Worm (Caenorhabditis elegans) whole organism, L1 larva: ENCODE results near the gene atf-4.

Experiments used
- C16A3.4 ChIP-seq: fragments of 150-350 bp; optimal IDR thresholded peaks from 2 replicates; lab custom pipeline; 2014; ENCODE audit warnings: missing biosample characterization, missing genetic modification characterization
- C34B4.2 ChIP-seq: sonication (generic microtip); optimal IDR thresholded peaks from 2 replicates; lab custom pipeline; 2017; ENCODE audit warnings: mild to moderate bottlenecking, missing genetic modification characterization, missing compliant biosample characterization
- Y116A8C.19 ChIP-seq: sonication (generic microtip); optimal IDR thresholded peaks from 2 replicates; lab custom pipeline; 2016; ENCODE audit warnings: missing compliant biosample characterization, missing genetic modification characterization, borderline replicate concordance
- aha-1 ChIP-seq: fragments of 150-350 bp; optimal IDR thresholded peaks from 2 replicates; lab custom pipeline; 2014; ENCODE audit warnings: missing biosample characterization, missing genetic modification characterization
- alr-1 ChIP-seq: fragments of 200-800 bp; sonication (Bioruptor generic); optimal IDR thresholded peaks from 2 replicates; lab custom pipeline; 2018; ENCODE audit warnings: borderline replicate concordance, mild to moderate bottlenecking, missing genetic modification characterization, missing compliant biosample characterization
- aly-2 ChIP-seq: fragments of 150-350 bp; optimal IDR thresholded peaks from 2 replicates; lab custom pipeline; 2014; ENCODE audit warnings: missing biosample characterization, missing genetic modification characterization
- blmp-1 ChIP-seq: fragments of 150-350 bp; optimal IDR thresholded peaks from 2 replicates; lab custom pipeline; 2014; ENCODE audit warnings: missing biosample characterization, missing genetic modification characterization
- ceh-63 ChIP-seq: fragments of 200-800 bp; sonication (Bioruptor generic); optimal IDR thresholded peaks from 2 replicates; lab custom pipeline; 2018; ENCODE audit warnings: mild to moderate bottlenecking, missing genetic modification characterization, missing compliant biosample characterization
- ceh-8 ChIP-seq: fragments of 200-800 bp; sonication (Bioruptor generic); optimal IDR thresholded peaks from 2 replicates; lab custom pipeline; 2018; ENCODE audit warnings: mild to moderate bottlenecking, missing genetic modification characterization, moderate library complexity, missing compliant biosample characterization
- ceh-82 ChIP-seq, 3 experiments: fragments of 150-350 bp in 1 of 3; sonication (generic microtip) in 2 of 3; optimal IDR thresholded peaks; 2 replicates each; lab custom pipeline; 2014 to 2017; ENCODE audit warnings: missing biosample characterization in 3 of 3, missing genetic modification characterization in 3 of 3
- ceh-88 ChIP-seq: fragments of 200-800 bp; sonication (Bioruptor generic); IDR thresholded peaks from 2 replicates; pipeline ENCODE4 v1.3.6; 2022; ENCODE audit warnings: missing genetic modification characterization, missing compliant biosample characterization
- ceh-90 ChIP-seq: sonication (generic microtip); optimal IDR thresholded peaks from 2 replicates; lab custom pipeline; 2016; ENCODE audit warnings: missing genetic modification characterization, missing compliant biosample characterization
- ces-1 ChIP-seq: fragments of 150-350 bp; optimal IDR thresholded peaks from 2 replicates; lab custom pipeline; 2014; ENCODE audit warnings: missing biosample characterization, missing genetic modification reagents, missing genetic modification characterization
- efl-1 ChIP-seq, 4 experiments: fragments of 150-350 bp; optimal IDR thresholded peaks in 3 of 4; peaks in 1 of 4; 1 replicate in 1 of 4; 2 replicates in 3 of 4; lab custom pipeline; 2014; ENCODE audit warnings: missing biosample characterization in 2 of 4, missing genetic modification characterization in 2 of 4, missing genetic modification reagents in 2 of 4
- egl-13 ChIP-seq: sonication (generic microtip); optimal IDR thresholded peaks from 2 replicates; lab custom pipeline; 2016; ENCODE audit warnings: missing genotype, missing genetic modification reagents, missing genetic modification characterization, missing compliant biosample characterization
- elt-3 ChIP-seq, 6 experiments: fragments of 150-350 bp in 1 of 6; sonication (generic microtip); optimal IDR thresholded peaks; 2 replicates each; lab custom pipeline; 2017 to 2018; ENCODE audit warnings: missing biosample characterization in 6 of 6, missing genetic modification characterization in 6 of 6, inconsistent platforms in 1 of 6
- ets-5 ChIP-seq: fragments of 200-800 bp; sonication (Bioruptor generic); IDR thresholded peaks from 2 replicates; pipeline ENCODE4 v1.3.6; 2022; ENCODE audit warnings: missing genetic modification characterization, missing compliant biosample characterization
- fkh-4 ChIP-seq: sonication (generic microtip); optimal IDR thresholded peaks from 2 replicates; lab custom pipeline; 2016; ENCODE audit warnings: missing compliant biosample characterization, missing genetic modification characterization, borderline replicate concordance
- grh-1 ChIP-seq: fragments of 200-800 bp; sonication (Bioruptor generic); IDR thresholded peaks from 2 replicates; pipeline ENCODE4 v1.3.6; 2022; ENCODE audit warnings: missing genetic modification reagents, missing genetic modification characterization, missing compliant biosample characterization
- hlh-4 ChIP-seq: sonication (generic microtip); optimal IDR thresholded peaks from 2 replicates; lab custom pipeline; 2016; ENCODE audit warnings: mild to moderate bottlenecking, missing genetic modification characterization, missing compliant biosample characterization
- irx-1 ChIP-seq: sonication (generic microtip); optimal IDR thresholded peaks from 2 replicates; lab custom pipeline; 2016; ENCODE audit warnings: missing genetic modification characterization, missing compliant biosample characterization
- jun-1 ChIP-seq: fragments of 150-350 bp; optimal IDR thresholded peaks from 2 replicates; lab custom pipeline; 2014; ENCODE audit warnings: missing biosample characterization, missing genetic modification reagents, missing genetic modification characterization
- lin-14 ChIP-seq: fragments of 200-800 bp; sonication (Bioruptor generic); optimal IDR thresholded peaks from 2 replicates; lab custom pipeline; 2018; ENCODE audit warnings: mild to moderate bottlenecking, missing genetic modification characterization, moderate library complexity, missing compliant biosample characterization
- lin-35 ChIP-seq, 2 experiments: fragments of 150-350 bp; optimal IDR thresholded peaks; 2 replicates each; lab custom pipeline; 2014; ENCODE audit warnings: missing biosample characterization in 2 of 2, missing genetic modification characterization in 2 of 2, missing genetic modification reagents in 2 of 2
- lin-39 ChIP-seq: fragments of 150-350 bp; optimal IDR thresholded peaks from 2 replicates; lab custom pipeline; 2014; ENCODE audit warnings: missing biosample characterization, missing genetic modification reagents, missing genetic modification characterization
- lsy-2 ChIP-seq, 2 experiments: fragments of 150-350 bp; optimal IDR thresholded peaks; 2 replicates each; lab custom pipeline; 2014; ENCODE audit warnings: missing biosample characterization in 2 of 2, missing genetic modification characterization in 2 of 2
- mab-9 ChIP-seq: fragments of 200-800 bp; sonication (Bioruptor generic); IDR thresholded peaks from 2 replicates; pipeline ENCODE4 v1.3.6; 2022; ENCODE audit warnings: missing genetic modification reagents, missing genetic modification characterization, missing compliant biosample characterization
- mdl-1 ChIP-seq, 2 experiments: fragments of 150-350 bp; optimal IDR thresholded peaks; 2 replicates each; lab custom pipeline; 2014 to 2017; ENCODE audit warnings: missing biosample characterization in 2 of 2, missing genetic modification characterization in 2 of 2, inconsistent platforms in 1 of 2
- nhr-11 ChIP-seq: fragments of 150-350 bp; optimal IDR thresholded peaks from 2 replicates; lab custom pipeline; 2014; ENCODE audit warnings: missing biosample characterization, missing genetic modification characterization
- nhr-12 ChIP-seq: sonication (generic microtip); optimal IDR thresholded peaks from 2 replicates; lab custom pipeline; 2017; ENCODE audit warnings: missing biosample characterization, missing genetic modification characterization
- nhr-19 ChIP-seq: fragments of 200-800 bp; sonication (Bioruptor generic); conservative IDR thresholded peaks from 2 replicates; pipeline ENCODE4 v1.3.6; 2022; ENCODE audit warnings: missing genetic modification characterization, missing compliant biosample characterization
- nhr-20 ChIP-seq: sonication (generic microtip); optimal IDR thresholded peaks from 2 replicates; lab custom pipeline; 2016; ENCODE audit warnings: mild to moderate bottlenecking, missing genetic modification characterization, missing compliant biosample characterization
- nhr-237 ChIP-seq: fragments of 150-350 bp; optimal IDR thresholded peaks from 2 replicates; lab custom pipeline; 2014; ENCODE audit warnings: missing biosample characterization, missing genetic modification characterization
- nhr-47 ChIP-seq: sonication (generic microtip); optimal IDR thresholded peaks from 2 replicates; lab custom pipeline; 2016; ENCODE audit warnings: mild to moderate bottlenecking, missing genetic modification characterization, moderate library complexity, missing compliant biosample characterization
- nhr-71 ChIP-seq: sonication (generic microtip); optimal IDR thresholded peaks from 2 replicates; lab custom pipeline; 2016; ENCODE audit warnings: mild to moderate bottlenecking, missing genetic modification characterization, moderate library complexity, missing compliant biosample characterization
- nhr-84 ChIP-seq: sonication (generic microtip); optimal IDR thresholded peaks from 2 replicates; lab custom pipeline; 2017; ENCODE audit warnings: missing biosample characterization, missing genetic modification characterization
- nhr-85 ChIP-seq: sonication (generic microtip); peaks from one replicate; lab custom pipeline; 2016; ENCODE audit warnings: missing genetic modification characterization, inconsistent platforms, missing compliant biosample characterization
- pag-3 ChIP-seq: sonication (generic microtip); optimal IDR thresholded peaks from 2 replicates; lab custom pipeline; 2017; ENCODE audit warnings: missing genetic modification characterization, mild to moderate bottlenecking, missing compliant biosample characterization, antibody characterized with exemption, borderline replicate concordance; ENCODE audit not compliant: insufficient read depth
- skn-1 ChIP-seq: fragments of 150-350 bp; optimal IDR thresholded peaks from 2 replicates; lab custom pipeline; 2014; ENCODE audit warnings: missing biosample characterization, missing genetic modification characterization
- snpc-4 ChIP-seq: fragments of 150-350 bp; optimal IDR thresholded peaks from 2 replicates; lab custom pipeline; 2014; ENCODE audit warnings: missing biosample characterization, missing genetic modification characterization
- sox-4 ChIP-seq: sonication (generic microtip); optimal IDR thresholded peaks from 2 replicates; lab custom pipeline; 2016; ENCODE audit warnings: missing genetic modification characterization, missing compliant biosample characterization
- sup-37 ChIP-seq: fragments of 200-800 bp; sonication (Bioruptor generic); optimal IDR thresholded peaks from 2 replicates; lab custom pipeline; 2018; ENCODE audit warnings: mild to moderate bottlenecking, missing genetic modification characterization, missing compliant biosample characterization
- unc-130 ChIP-seq: fragments of 150-350 bp; optimal IDR thresholded peaks from 2 replicates; lab custom pipeline; 2017; ENCODE audit warnings: missing biosample characterization, missing genetic modification characterization, inconsistent platforms
- unc-30 ChIP-seq: sonication (generic microtip); optimal IDR thresholded peaks from 2 replicates; lab custom pipeline; 2017; ENCODE audit warnings: missing biosample characterization, missing genetic modification characterization
- unc-86 ChIP-seq: sonication (generic microtip); optimal IDR thresholded peaks from 2 replicates; lab custom pipeline; 2016; ENCODE audit warnings: missing genetic modification characterization, missing compliant biosample characterization
- unc-98 ChIP-seq: fragments of 200-800 bp; sonication (Bioruptor generic); IDR thresholded peaks from 2 replicates; pipeline ENCODE4 v1.3.6; 2022; ENCODE audit warnings: missing genetic modification characterization, missing compliant biosample characterization
- zip-4 ChIP-seq: fragments of 200-800 bp; sonication (Bioruptor generic); optimal IDR thresholded peaks from 2 replicates; lab custom pipeline; 2018; ENCODE audit warnings: mild to moderate bottlenecking, missing genetic modification characterization, moderate library complexity, missing compliant biosample characterization
- ztf-4 ChIP-seq: fragments of 150-350 bp; optimal IDR thresholded peaks from 2 replicates; lab custom pipeline; 2014; ENCODE audit warnings: missing biosample characterization, missing genetic modification characterization

Gene atf-4

DNA sequence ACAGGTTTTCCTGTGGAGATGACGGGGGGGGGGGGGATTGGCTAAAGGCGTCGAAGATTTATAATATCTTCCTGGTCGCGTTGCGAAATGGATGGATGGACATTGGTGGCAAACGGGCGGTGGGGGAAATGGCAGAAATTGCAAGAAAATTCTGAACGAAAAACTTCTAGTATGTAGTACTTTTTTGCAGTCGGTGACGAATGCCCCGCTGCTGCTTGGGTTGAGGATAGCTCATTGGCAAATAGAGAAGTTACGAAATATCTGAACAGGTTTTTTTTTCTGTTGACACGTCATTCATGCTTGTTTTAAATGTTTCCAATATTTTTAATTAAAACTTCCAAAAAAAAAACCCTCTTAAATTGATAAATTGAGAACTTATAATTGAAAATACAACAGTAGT, 8.9 kb upstream of the atf-4 start:
- TF ChIP-seq blmp-1 (tag; lab: Kevin White, UChicago), result peak; percentile 31
- peak; percentile 30 for TF ChIP-seq zip-4
- TF ChIP-seq hlh-4 (tag; lab: Kevin White, UChicago), result no peak
- TF ChIP-seq grh-1 (GFP tag; lab: Robert Waterston, UW), result peak; percentile 67
- TF ChIP-seq ztf-4 (tag; lab: Kevin White, UChicago), result peak; percentile 25

DNA sequence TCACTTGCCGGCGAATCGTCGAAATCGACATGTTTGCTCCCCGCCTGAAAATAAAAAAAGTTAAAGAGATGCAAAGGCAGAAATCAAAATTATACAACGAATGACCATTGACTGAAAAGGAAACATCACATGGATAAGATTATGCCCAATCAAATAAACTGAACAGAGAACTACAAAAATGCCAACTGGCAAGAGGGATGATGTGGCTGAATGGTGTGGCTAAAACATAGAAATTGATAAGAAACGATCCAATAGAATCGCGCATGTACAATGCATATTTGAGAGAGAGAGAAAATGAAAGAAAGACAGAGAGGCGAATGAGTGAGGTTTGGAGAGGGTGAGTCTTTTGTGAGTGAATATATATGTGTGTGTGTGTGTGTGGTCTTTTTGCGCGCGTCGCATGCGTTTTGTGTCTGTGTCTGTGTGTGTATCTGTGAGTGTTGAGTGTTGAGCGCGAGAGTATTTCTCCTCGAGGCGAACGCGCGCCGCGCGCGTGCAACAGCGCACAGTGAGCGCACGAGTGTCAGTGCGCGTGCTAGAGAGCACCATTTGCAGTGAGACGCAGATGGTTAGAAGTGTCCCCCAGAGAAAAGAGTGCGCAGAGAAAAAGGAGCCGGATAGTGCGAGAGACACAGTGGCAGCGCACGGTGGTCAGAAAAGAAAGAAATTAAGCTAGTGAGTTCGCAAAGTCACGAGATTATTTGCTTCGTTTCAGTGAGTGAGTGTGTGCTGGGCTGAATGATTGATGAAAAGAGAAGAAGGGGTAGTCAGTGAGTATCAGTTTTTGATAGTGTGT, 8.1 kb upstream of the atf-4 start, which contains the start of gene epn-1:
Gene epn-1 (minus strand): TSS at position 51 of the 796 bp plus-strand sequence.
- TF ChIP-seq ceh-8, result peak; percentile 94
- TF ChIP-seq nhr-84 (tag; lab: Kevin White, UChicago), result no peak
- TF ChIP-seq ceh-90, result peak; percentile 27
- peak; percentile 69 for TF ChIP-seq pag-3 (tag; lab: Kevin White, UChicago)
- no peak for TF ChIP-seq C34B4.2 (tag; lab: Kevin White, UChicago)
- peak; percentile 92 to 95 (median 94) for TF ChIP-seq ceh-82 (tag; optimal IDR thresholded peaks at IDR 0.05; lab: Kevin White, UChicago)
- peak; percentile 27 for TF ChIP-seq Y116A8C.19 (tag; lab: Kevin White, UChicago)
- peak in 4 of 6 experiments; percentile 17 to 82 (median 54) for TF ChIP-seq elt-3 (tag; optimal IDR thresholded peaks at IDR 0.05; lab: Kevin White, UChicago)
- no peak for TF ChIP-seq aly-2 (tag; lab: Kevin White, UChicago)
- TF ChIP-seq alr-1 (tag; lab: Kevin White, UChicago), result no peak
- TF ChIP-seq ceh-88 (GFP tag; lab: Robert Waterston, UW), result peak; percentile 98
- TF ChIP-seq ceh-63 (GFP tag; lab: Kevin White, UChicago), result no peak
- peak; percentile 100 for TF ChIP-seq lin-14 (GFP tag; lab: Kevin White, UChicago)
- peak; percentile 96 for TF ChIP-seq nhr-11 (tag; lab: Kevin White, UChicago)
- TF ChIP-seq lin-35 (GFP tag; optimal IDR thresholded peaks at IDR 0.05; lab: Kevin White, UChicago), result peak; percentile 72 to 88
- TF ChIP-seq unc-86, result peak; percentile 99
- TF ChIP-seq nhr-20, result peak; percentile 100
- TF ChIP-seq C16A3.4 (tag; lab: Kevin White, UChicago), result peak; percentile 90
- TF ChIP-seq mab-9, result peak; percentile 91
- TF ChIP-seq lsy-2 (tag; optimal IDR thresholded peaks at IDR 0.05; lab: Kevin White, UChicago), result peak; percentile 89 to 92
- peak; percentile 94 for TF ChIP-seq irx-1
- no peak for TF ChIP-seq ets-5 (GFP tag; lab: Robert Waterston, UW)
- peak; percentile 94 for TF ChIP-seq sup-37 (GFP tag; lab: Kevin White, UChicago)
- TF ChIP-seq fkh-4 (tag; lab: Kevin White, UChicago), result peak; percentile 89
- TF ChIP-seq egl-13 (tag; lab: Kevin White, UChicago), result peak; percentile 98
- TF ChIP-seq unc-30 (tag; lab: Kevin White, UChicago), result no peak
- no peak for TF ChIP-seq ces-1 (GFP tag; lab: Kevin White, UChicago)
- peak; percentile 97 for TF ChIP-seq nhr-19
- TF ChIP-seq unc-130 (tag; lab: Kevin White, UChicago), result peak; percentile 82
- TF ChIP-seq nhr-237 (tag; lab: Kevin White, UChicago), result peak; percentile 90
- TF ChIP-seq nhr-85 (tag; lab: Kevin White, UChicago), result peak; percentile 99
- peak; percentile 83 for TF ChIP-seq lin-39
- TF ChIP-seq hlh-4 (tag; lab: Kevin White, UChicago), result no peak
- TF ChIP-seq mdl-1 (tag; optimal IDR thresholded peaks at IDR 0.05; lab: Kevin White, UChicago), result peak; percentile 95 to 99
- peak; percentile 74 for TF ChIP-seq snpc-4 (tag; lab: Kevin White, UChicago)
- peak; percentile 96 for TF ChIP-seq sox-4
- peak; percentile 95 for TF ChIP-seq jun-1 (tag; lab: Kevin White, UChicago)
- peak; percentile 27 for TF ChIP-seq nhr-12
- TF ChIP-seq nhr-47 (tag; lab: Kevin White, UChicago), result peak; percentile 99
- peak; percentile 74 for TF ChIP-seq unc-98 (GFP tag; lab: Robert Waterston, UW)
- TF ChIP-seq aha-1, result peak; percentile 83
- peak; percentile 80 for TF ChIP-seq skn-1 (tag; lab: Kevin White, UChicago)
- peak; percentile 100 for TF ChIP-seq nhr-71
- TF ChIP-seq efl-1 (optimal IDR thresholded peaks at IDR 0.05; lab: Kevin White, UChicago), result peak; percentile 82 to 91
- peak; percentile 45 to 96 for TF ChIP-seq efl-1 (GFP tag; optimal IDR thresholded peaks at IDR 0.05 in 1 of 2; lab: Kevin White, UChicago)
